Worm (Caenorhabditis elegans) whole organism, early embryonic: ENCODE data around the gene Y69A2AR.46.

Experiments used
- B0310.2 ChIP-seq: sonication (generic microtip); optimal IDR thresholded peaks from 2 replicates; lab custom pipeline; 2016; ENCODE audit warnings: mild to moderate bottlenecking, missing genetic modification characterization, missing compliant biosample characterization
- F13C5.2 ChIP-seq: sonication (generic microtip); optimal IDR thresholded peaks from 2 replicates; lab custom pipeline; 2017; ENCODE audit warnings: mild to moderate bottlenecking, missing genetic modification characterization, inconsistent platforms, missing compliant biosample characterization
- aly-1 ChIP-seq: sonication (generic microtip); optimal IDR thresholded peaks from 2 replicates; lab custom pipeline; 2016; ENCODE audit warnings: missing genetic modification characterization, missing compliant biosample characterization
- ama-1 ChIP-seq: fragments of 150-350 bp; optimal IDR thresholded peaks from 2 replicates; lab custom pipeline; 2014
- ceh-13 ChIP-seq: fragments of 200-800 bp; sonication (Bioruptor generic); optimal IDR thresholded peaks from 2 replicates; lab custom pipeline; 2018; ENCODE audit warnings: mild to moderate bottlenecking, missing genetic modification characterization, missing compliant biosample characterization
- ceh-36 ChIP-seq: sonication (generic microtip); optimal IDR thresholded peaks from 2 replicates; lab custom pipeline; 2016; ENCODE audit warnings: missing genetic modification characterization, inconsistent platforms, missing compliant biosample characterization
- ets-7 ChIP-seq: sonication (generic microtip); optimal IDR thresholded peaks from 2 replicates; lab custom pipeline; 2016; ENCODE audit warnings: missing genotype, missing genetic modification characterization, missing compliant biosample characterization
- flt-1 ChIP-seq: fragments of 200-800 bp; sonication (Bioruptor generic); IDR thresholded peaks from 2 replicates; pipeline ENCODE4 v1.3.6; 2022; ENCODE audit warnings: missing genetic modification characterization, missing compliant biosample characterization
- hmbx-1 ChIP-seq: sonication (generic microtip); optimal IDR thresholded peaks from 2 replicates; lab custom pipeline; 2016; ENCODE audit warnings: mild to moderate bottlenecking, missing genetic modification characterization, missing compliant biosample characterization
- hmg-4 ChIP-seq: fragments of 200-800 bp; sonication (Bioruptor generic); optimal IDR thresholded peaks from 2 replicates; lab custom pipeline; 2018; ENCODE audit warnings: mild to moderate bottlenecking, missing genetic modification characterization, missing compliant biosample characterization
- hnd-1 ChIP-seq: sonication (generic microtip); optimal IDR thresholded peaks from 2 replicates; lab custom pipeline; 2016; ENCODE audit warnings: missing genetic modification characterization, missing compliant biosample characterization
- pes-1 ChIP-seq: fragments of 200-800 bp; sonication (Bioruptor generic); IDR thresholded peaks from 2 replicates; pipeline ENCODE4 v1.3.6; 2022; ENCODE audit warnings: missing genetic modification reagents, missing genetic modification characterization, missing compliant biosample characterization
- scrt-1 ChIP-seq: fragments of 200-800 bp; sonication (Bioruptor generic); IDR thresholded peaks from 2 replicates; pipeline ENCODE4 v1.3.6; 2022; ENCODE audit warnings: missing genetic modification characterization, missing compliant biosample characterization
- sea-1 ChIP-seq: fragments of 200-800 bp; sonication (Bioruptor generic); conservative IDR thresholded peaks from 2 replicates; pipeline ENCODE4 v1.3.6; 2022; ENCODE audit warnings: missing genetic modification characterization, missing compliant biosample characterization
- tbx-11 ChIP-seq: fragments of 200-800 bp; sonication (Bioruptor generic); IDR thresholded peaks from 2 replicates; pipeline ENCODE4 v1.3.6; 2022; ENCODE audit warnings: missing genetic modification characterization, missing compliant biosample characterization
- tbx-37 ChIP-seq: fragments of 200-800 bp; sonication (Bioruptor generic); conservative IDR thresholded peaks from 2 replicates; pipeline ENCODE4 v1.3.6; 2022; ENCODE audit warnings: missing genetic modification reagents, missing genetic modification characterization, missing compliant biosample characterization
- tra-4 ChIP-seq: sonication (generic microtip); optimal IDR thresholded peaks from 2 replicates; lab custom pipeline; 2017; ENCODE audit warnings: missing genetic modification characterization, missing compliant biosample characterization

Gene Y69A2AR.46

DNA sequence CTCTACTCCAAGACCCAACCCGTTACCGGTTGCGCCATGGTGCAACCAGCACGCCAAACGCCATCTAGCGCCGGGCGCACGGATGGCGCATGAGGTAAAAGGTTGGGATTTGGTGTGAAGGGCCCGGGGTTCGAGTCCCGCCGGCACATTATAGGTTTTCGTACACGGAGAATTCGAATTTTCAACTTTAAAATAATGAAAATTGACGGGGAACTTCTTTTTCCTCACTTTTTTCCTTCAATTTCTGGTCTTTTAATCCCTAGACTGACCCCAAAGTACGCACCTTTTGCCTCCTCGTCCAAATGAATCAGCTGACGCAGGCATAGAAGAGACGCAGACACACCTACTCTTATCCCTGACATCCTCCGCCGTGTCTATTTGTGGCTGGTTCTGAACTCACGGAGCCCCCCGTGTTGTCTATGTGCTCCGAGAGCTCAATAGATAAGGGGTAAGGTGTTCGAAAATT lies 42.1 kb downstream of the Y69A2AR.46 start:
- TF ChIP-seq ceh-36 (no peak), tbx-11 (GFP tag; lab: Robert Waterston, UW) (no peak), tra-4 (tag; lab: Kevin White, UChicago) (no peak), hmg-4 (GFP tag; lab: Kevin White, UChicago) (no peak), ets-7 (no peak), F13C5.2 (no peak), tbx-37 (GFP tag; lab: Robert Waterston, UW) (no peak; the same call in 1 of the 2 replicates)

- TF ChIP-seq sea-1 (GFP tag; lab: Robert Waterston, UW) (no peak), B0310.2 (tag; lab: Kevin White, UChicago) (no peak), aly-1 (tag; lab: Kevin White, UChicago) (no peak), tra-4 (tag; lab: Kevin White, UChicago) (no peak), hnd-1 (tag; lab: Kevin White, UChicago) (no peak), tbx-11 (GFP tag; lab: Robert Waterston, UW) (no peak), tbx-37 (GFP tag; lab: Robert Waterston, UW) (no peak), ceh-36 (no peak), hmg-4 (GFP tag; lab: Kevin White, UChicago) (no peak)
Observed at ce11 chrIV:2606572-2606971, 45.1 kb downstream of the Y69A2AR.46 start.

DNA sequence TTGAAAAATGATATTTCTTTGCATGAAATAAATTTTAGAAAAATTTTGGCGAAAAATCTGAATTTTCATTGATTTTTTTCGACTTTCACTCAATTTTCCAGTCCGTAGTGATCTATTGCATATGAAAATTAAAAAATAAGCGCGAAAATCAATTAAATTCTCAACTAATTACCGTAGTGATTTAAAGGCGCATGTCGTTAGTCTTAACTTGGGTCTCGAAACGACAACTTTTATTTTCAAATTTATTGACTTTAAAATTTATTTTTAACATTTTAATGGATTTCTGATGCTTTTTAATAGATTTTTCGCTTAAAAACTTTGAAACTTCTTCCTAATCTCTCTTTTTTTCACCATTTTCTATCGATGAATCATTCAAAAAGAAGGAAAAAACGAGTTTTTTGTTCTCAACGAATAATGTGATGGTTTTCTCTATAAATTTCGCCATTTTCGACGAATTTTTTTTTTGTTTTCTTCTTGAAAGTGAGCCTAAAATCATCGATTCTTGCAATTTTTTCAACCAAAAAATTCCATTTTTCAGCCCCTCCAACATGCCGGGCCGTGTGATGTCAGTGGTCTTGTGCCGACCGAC lies 46.1 kb downstream of the Y69A2AR.46 start, which contains the start of gene vamp-7:
Gene vamp-7 (plus strand): TSS at position 539 of the 589 bp plus-strand sequence.
- TF ChIP-seq pes-1 (GFP tag; lab: Robert Waterston, UW) (no peak), hnd-1 (tag; lab: Kevin White, UChicago) (no peak), ceh-36 (no peak), ets-7 (no peak), ceh-13 (GFP tag; lab: Kevin White, UChicago) (no peak), F13C5.2 (no peak), sea-1 (GFP tag; lab: Robert Waterston, UW) (no peak), tbx-11 (GFP tag; lab: Robert Waterston, UW) (no peak), tra-4 (tag; lab: Kevin White, UChicago) (no peak), B0310.2 (tag; lab: Kevin White, UChicago) (no peak), hmg-4 (GFP tag; lab: Kevin White, UChicago) (no peak), scrt-1 (no peak), tbx-37 (GFP tag; lab: Robert Waterston, UW) (no peak), flt-1 (GFP tag; lab: Robert Waterston, UW) (no peak), aly-1 (tag; lab: Kevin White, UChicago) (no peak)

- TF ChIP-seq ama-1 (lab: Kevin White, UChicago) (no peak), flt-1 (GFP tag; lab: Robert Waterston, UW) (no peak), ceh-13 (GFP tag; lab: Kevin White, UChicago) (no peak), hmg-4 (GFP tag; lab: Kevin White, UChicago) (no peak), tbx-37 (GFP tag; lab: Robert Waterston, UW) (no peak), hmbx-1 (tag; lab: Kevin White, UChicago) (no peak), scrt-1 (no peak), ets-7 (no peak), tbx-11 (GFP tag; lab: Robert Waterston, UW) (no peak)
Observed at ce11 chrIV:2610409-2610808, 49.0 kb downstream of the Y69A2AR.46 start, which contains the start of gene Y69A2AR.32. Gene Y69A2AR.32, plus strand, starts transcription at chrIV:2610436.

ce11 chrIV:2610974-2611373 lies 49.5 kb downstream of the Y69A2AR.46 start:
- TF ChIP-seq sea-1 (GFP tag; lab: Robert Waterston, UW) (no peak), hmg-4 (GFP tag; lab: Kevin White, UChicago) (no peak), aly-1 (tag; lab: Kevin White, UChicago) (no peak), ets-7 (no peak), scrt-1 (no peak), hmbx-1 (tag; lab: Kevin White, UChicago) (no peak), ceh-13 (GFP tag; lab: Kevin White, UChicago) (no peak), ceh-36 (no peak), tra-4 (tag; lab: Kevin White, UChicago) (no peak), hnd-1 (tag; lab: Kevin White, UChicago) (no peak), tbx-11 (GFP tag; lab: Robert Waterston, UW) (no peak), ama-1 (lab: Kevin White, UChicago) (no peak), pes-1 (GFP tag; lab: Robert Waterston, UW) (no peak), F13C5.2 (no peak), flt-1 (GFP tag; lab: Robert Waterston, UW) (no peak)
